Fruit fly (Drosophila melanogaster) whole organism, embryonic: ENCODE measurements around the gene MED15.

Experiments used
- Atf-2 ChIP-seq: fragments of 200-800 bp; sonication (Bioruptor generic); optimal IDR thresholded peaks from 2 replicates; lab custom pipeline; 2016; ENCODE audit warnings: missing biosample characterization, missing genetic modification characterization
- CG10147 ChIP-seq: fragments of 200-800 bp; sonication (Bioruptor generic); optimal IDR thresholded peaks from 2 replicates; lab custom pipeline; 2019; ENCODE audit warnings: missing biosample characterization, mild to moderate bottlenecking, missing genetic modification characterization, moderate library complexity
- CG10366 ChIP-seq: fragments of 200-800 bp; sonication (Bioruptor generic); IDR thresholded peaks from 2 replicates; pipeline ENCODE4 v1.3.6; 2022; ENCODE audit warnings: missing biosample characterization, missing genetic modification characterization
- CG12236 ChIP-seq: fragments of 200-800 bp; sonication (Bioruptor generic); optimal IDR thresholded peaks from 2 replicates; lab custom pipeline; 2016; ENCODE audit warnings: missing biosample characterization, missing genetic modification characterization
- CG1233 ChIP-seq: fragments of 200-800 bp; sonication (Bioruptor generic); optimal IDR thresholded peaks from 4 replicates; lab custom pipeline; 2018; ENCODE audit warnings: missing biosample characterization, mild to moderate bottlenecking, missing genetic modification characterization
- CG12659 ChIP-seq: fragments of 200-800 bp; sonication (Bioruptor generic); optimal IDR thresholded peaks from 3 replicates; lab custom pipeline; 2017; ENCODE audit warnings: mild to moderate bottlenecking, missing biosample characterization, missing genetic modification reagents, missing genetic modification characterization
- CG14441 ChIP-seq: fragments of 200-800 bp; sonication (Bioruptor generic); IDR thresholded peaks from 2 replicates; pipeline ENCODE4 v1.3.6; 2022; ENCODE audit warnings: missing biosample characterization, missing genetic modification characterization
- CG14965 ChIP-seq: fragments of 200-800 bp; sonication (Bioruptor generic); optimal IDR thresholded peaks from 2 replicates; lab custom pipeline; 2016; ENCODE audit warnings: missing biosample characterization, missing genetic modification characterization, borderline replicate concordance
- CG17568 ChIP-seq: fragments of 200-800 bp; sonication (Bioruptor generic); optimal IDR thresholded peaks from 2 replicates; lab custom pipeline; 2018; ENCODE audit warnings: missing biosample characterization, mild to moderate bottlenecking, missing genetic modification characterization, moderate library complexity
- CG2889 ChIP-seq: fragments of 200-800 bp; sonication (Bioruptor generic); IDR thresholded peaks from 3 replicates; pipeline ENCODE4 v1.3.6; 2022; ENCODE audit warnings: missing biosample characterization, missing genetic modification characterization
- CG30431 ChIP-seq: fragments of 200-800 bp; sonication (Bioruptor generic); optimal IDR thresholded peaks from 2 replicates; lab custom pipeline; 2017; ENCODE audit warnings: missing biosample characterization, missing genetic modification characterization
- CG3995 ChIP-seq: fragments of 200-800 bp; sonication (Bioruptor generic); optimal IDR thresholded peaks from 3 replicates; lab custom pipeline; 2016; ENCODE audit warnings: missing biosample characterization, missing genetic modification characterization
- CG43689 ChIP-seq: fragments of 200-800 bp; sonication (Bioruptor generic); IDR thresholded peaks from 2 replicates; pipeline ENCODE4 v1.3.6; 2022; ENCODE audit warnings: missing biosample characterization, missing genetic modification characterization
- CG4424 ChIP-seq: fragments of 200-800 bp; sonication (Bioruptor generic); optimal IDR thresholded peaks from 3 replicates; lab custom pipeline; 2016; ENCODE audit warnings: missing biosample characterization, missing genetic modification characterization
- CG6254 ChIP-seq: fragments of 200-800 bp; sonication (Bioruptor generic); optimal IDR thresholded peaks from 3 replicates; lab custom pipeline; 2017; ENCODE audit warnings: mild to moderate bottlenecking, missing biosample characterization, missing genetic modification reagents, missing genetic modification characterization
- CG6654 ChIP-seq: fragments of 200-800 bp; sonication (Bioruptor generic); optimal IDR thresholded peaks from 2 replicates; lab custom pipeline; 2017; ENCODE audit warnings: missing biosample characterization, mild to moderate bottlenecking, missing genetic modification characterization
- CG6683 ChIP-seq: fragments of 200-800 bp; sonication (Bioruptor generic); optimal IDR thresholded peaks from 2 replicates; lab custom pipeline; 2017; ENCODE audit warnings: missing biosample characterization, mild to moderate bottlenecking, missing genetic modification characterization, missing genetic modification reagents
- CG6689 ChIP-seq: fragments of 200-800 bp; sonication (Bioruptor generic); IDR thresholded peaks from 2 replicates; pipeline ENCODE4 v1.3.6; 2022; ENCODE audit warnings: missing biosample characterization, missing genetic modification characterization
- CG6791 ChIP-seq: fragments of 200-800 bp; sonication (Bioruptor generic); IDR thresholded peaks from 3 replicates; pipeline ENCODE4 v1.3.6; 2022; ENCODE audit warnings: missing biosample characterization, missing genetic modification characterization; ENCODE audit not compliant: partially characterized antibody
- Dip2 ChIP-seq: fragments of 200-800 bp; sonication (Bioruptor generic); IDR thresholded peaks from 2 replicates; pipeline ENCODE4 v1.3.6; 2022; ENCODE audit warnings: missing biosample characterization, missing genetic modification characterization
- HHEX ChIP-seq: fragments of 200-800 bp; sonication (Bioruptor generic); optimal IDR thresholded peaks from 3 replicates; lab custom pipeline; 2017; ENCODE audit warnings: missing biosample characterization, mild to moderate bottlenecking, missing genetic modification characterization, missing genetic modification reagents
- HLHmδ ChIP-seq: fragments of 200-800 bp; sonication (Bioruptor generic); optimal IDR thresholded peaks from 2 replicates; lab custom pipeline; 2018; ENCODE audit warnings: missing biosample characterization, mild to moderate bottlenecking, missing genetic modification characterization, moderate library complexity
- Myb ChIP-seq: fragments of 200-800 bp; sonication (Bioruptor generic); optimal IDR thresholded peaks from 2 replicates; lab custom pipeline; 2016; ENCODE audit warnings: missing biosample characterization, missing genetic modification characterization
- NFAT ChIP-seq: fragments of 200-800 bp; sonication (Bioruptor generic); IDR thresholded peaks from 2 replicates; pipeline ENCODE4 v1.3.6; 2022; ENCODE audit warnings: missing biosample characterization, missing genetic modification characterization
- Optix ChIP-seq: fragments of 200-800 bp; sonication (Bioruptor generic); IDR thresholded peaks from 3 replicates; pipeline ENCODE4 v1.3.6; 2022; ENCODE audit warnings: missing biosample characterization, missing genetic modification characterization
- Sin3A ChIP-seq: fragments of >200 bp; optimal IDR thresholded peaks from 2 replicates; lab custom pipeline; 2018
- ap ChIP-seq: fragments of 200-800 bp; sonication (Bioruptor generic); IDR thresholded peaks from 2 replicates; pipeline ENCODE4 v1.3.6; 2022; ENCODE audit warnings: missing biosample characterization, missing genetic modification characterization
- ash1 ChIP-seq: fragments of 200-800 bp; sonication (Bioruptor generic); optimal IDR thresholded peaks from 2 replicates; lab custom pipeline; 2018; ENCODE audit warnings: missing biosample characterization, mild to moderate bottlenecking, missing genetic modification characterization
- bab2 ChIP-seq: fragments of 200-800 bp; sonication (Bioruptor generic); optimal IDR thresholded peaks from 2 replicates; lab custom pipeline; 2016; ENCODE audit warnings: missing biosample characterization, missing genetic modification characterization
- chinmo ChIP-seq: fragments of 200-800 bp; sonication (Bioruptor generic); IDR thresholded peaks from 4 replicates; pipeline ENCODE4 v1.3.6; 2022; ENCODE audit warnings: missing biosample characterization, missing genetic modification characterization; ENCODE audit not compliant: partially characterized antibody
- crp ChIP-seq, 2 experiments: fragments of 200-800 bp; sonication (Bioruptor generic); optimal IDR thresholded peaks; 2 replicates in 1 of 2; 3 replicates in 1 of 2; lab custom pipeline; 2017; ENCODE audit warnings: missing biosample characterization in 2 of 2, missing genetic modification characterization in 2 of 2, mild to moderate bottlenecking in 1 of 2, moderate library complexity in 1 of 2
- dati ChIP-seq: fragments of 200-800 bp; sonication (Bioruptor generic); IDR thresholded peaks from 2 replicates; pipeline ENCODE4 v1.3.6; 2022; ENCODE audit warnings: missing biosample characterization, missing genetic modification characterization
- disco-r ChIP-seq: fragments of 200-800 bp; sonication (Bioruptor generic); optimal IDR thresholded peaks from 2 replicates; lab custom pipeline; 2016; ENCODE audit warnings: missing biosample characterization, missing genetic modification characterization
- emc ChIP-seq: fragments of 200-800 bp; sonication (Bioruptor generic); optimal IDR thresholded peaks from 2 replicates; lab custom pipeline; 2016; ENCODE audit warnings: missing biosample characterization, missing genetic modification characterization
- exex ChIP-seq: fragments of 200-800 bp; sonication (Bioruptor generic); optimal IDR thresholded peaks from 4 replicates; lab custom pipeline; 2018; ENCODE audit warnings: missing biosample characterization, mild to moderate bottlenecking, missing genetic modification characterization, moderate library complexity
- gcm2 ChIP-seq: fragments of 200-800 bp; sonication (Bioruptor generic); optimal IDR thresholded peaks from 2 replicates; lab custom pipeline; 2016; ENCODE audit warnings: missing biosample characterization, missing genetic modification characterization
- gro ChIP-seq: fragments of 200-800 bp; sonication (Bioruptor generic); optimal IDR thresholded peaks from 2 replicates; lab custom pipeline; 2016; ENCODE audit warnings: missing biosample characterization, missing genetic modification characterization
- gt ChIP-seq: fragments of 200-800 bp; sonication (Bioruptor generic); IDR thresholded peaks from 2 replicates; pipeline ENCODE4 v1.3.6; 2022; ENCODE audit warnings: missing biosample characterization, missing genetic modification characterization
- kay ChIP-seq: fragments of 200-800 bp; sonication (Bioruptor generic); optimal IDR thresholded peaks from 2 replicates; lab custom pipeline; 2016; ENCODE audit warnings: missing biosample characterization, missing genetic modification characterization
- mirr ChIP-seq: fragments of 200-800 bp; sonication (Bioruptor generic); optimal IDR thresholded peaks from 3 replicates; lab custom pipeline; 2018; ENCODE audit warnings: missing biosample characterization, mild to moderate bottlenecking, missing genetic modification characterization
- oc ChIP-seq: fragments of 200-800 bp; sonication (Bioruptor generic); optimal IDR thresholded peaks from 2 replicates; lab custom pipeline; 2018; ENCODE audit warnings: missing biosample characterization, mild to moderate bottlenecking, missing genetic modification characterization, moderate library complexity
- pfk ChIP-seq: fragments of 200-800 bp; sonication (Bioruptor generic); optimal IDR thresholded peaks from 2 replicates; lab custom pipeline; 2018; ENCODE audit warnings: missing biosample characterization, mild to moderate bottlenecking, missing genetic modification characterization, moderate library complexity
- pho ChIP-seq: fragments of 200-800 bp; sonication (Bioruptor generic); optimal IDR thresholded peaks from 2 replicates; lab custom pipeline; 2016; ENCODE audit warnings: missing biosample characterization, missing genetic modification characterization
- prd ChIP-seq, 3 experiments: fragments of >200 bp in 2 of 3; fragments of 200-800 bp in 1 of 3; sonication (Bioruptor generic) in 1 of 3; optimal IDR thresholded peaks in 2 of 3; IDR thresholded peaks in 1 of 3; 2 replicates in 2 of 3; 3 replicates in 1 of 3; pipeline versions ENCODE4 v1.3.6 to Lab custom; 2017 to 2022; ENCODE audit warnings: missing biosample characterization in 1 of 3, missing genetic modification characterization in 1 of 3
- pros ChIP-seq: fragments of 200-800 bp; sonication (Bioruptor generic); optimal IDR thresholded peaks from 3 replicates; lab custom pipeline; 2019; ENCODE audit warnings: missing biosample characterization, mild to moderate bottlenecking, missing genetic modification characterization, moderate library complexity
- salm ChIP-seq: fragments of 200-800 bp; sonication (Bioruptor generic); optimal IDR thresholded peaks from 2 replicates; lab custom pipeline; 2018; ENCODE audit warnings: missing biosample characterization, mild to moderate bottlenecking, missing genetic modification characterization
- sisA ChIP-seq: fragments of 200-800 bp; sonication (Bioruptor generic); IDR thresholded peaks from 2 replicates; pipeline ENCODE4 v1.3.6; 2022; ENCODE audit warnings: missing biosample characterization, missing genetic modification characterization
- toy ChIP-seq: fragments of 200-800 bp; sonication (Bioruptor generic); IDR thresholded peaks from 2 replicates; pipeline ENCODE4 v1.3.6; 2022; ENCODE audit warnings: missing biosample characterization, missing genetic modification characterization
- tx ChIP-seq: fragments of 200-800 bp; sonication (Bioruptor generic); optimal IDR thresholded peaks from 2 replicates; lab custom pipeline; 2016; ENCODE audit warnings: missing biosample characterization, missing genetic modification characterization

Gene MED15

dm6 chr2L:523165-523835 lies 50.5 kb downstream of the MED15 start (continued):
- peak; percentile 16 to 81 for TF ChIP-seq crp (GFP tag; optimal IDR thresholded peaks at IDR 0.05; lab: Kevin White, UChicago)
- no peak for TF ChIP-seq gt (GFP tag; lab: Robert Waterston, UW)
- no peak for TF ChIP-seq CG17568 (GFP tag; lab: Kevin White, UChicago)
- TF ChIP-seq Dip2 (GFP tag; lab: Robert Waterston, UW) = no peak
- TF ChIP-seq toy (GFP tag; lab: Robert Waterston, UW) = no peak
- peak; percentile 29 for TF ChIP-seq CG4424 (GFP tag; lab: Kevin White, UChicago)
- TF ChIP-seq salm (tag; lab: Kevin White, UChicago) = no peak
- TF ChIP-seq pfk (GFP tag; lab: Kevin White, UChicago) = peak; percentile 25
- no peak for TF ChIP-seq emc (GFP tag; lab: Kevin White, UChicago)
- TF ChIP-seq NFAT (GFP tag; lab: Robert Waterston, UW) = no peak
- peak; percentile 90 for TF ChIP-seq oc (tag; lab: Kevin White, UChicago)
- TF ChIP-seq CG6654 (GFP tag; lab: Kevin White, UChicago) = no peak
- no peak for TF ChIP-seq CG2889 (GFP tag; lab: Robert Waterston, UW)
- TF ChIP-seq CG6689 (GFP tag; lab: Robert Waterston, UW) = no peak
- TF ChIP-seq dati = no peak
- no peak for TF ChIP-seq CG3995 (GFP tag; lab: Kevin White, UChicago)
- no peak for TF ChIP-seq Myb
- TF ChIP-seq prd (optimal IDR thresholded peaks at IDR 0.05; lab: Kevin White, UChicago) = no peak
- TF ChIP-seq prd (GFP tag; IDR thresholded peaks at IDR 0.05; lab: Robert Waterston, UW) = 0 out of 3 replicates have a peak, but pooled peaks have one; percentile 25
- peak; percentile 26 for TF ChIP-seq Atf-2 (GFP tag; lab: Kevin White, UChicago)
- TF ChIP-seq CG6254 = peak; percentile 25
- peak; percentile 0 for TF ChIP-seq bab2
- peak; percentile 72 for TF ChIP-seq mirr (GFP tag; lab: Kevin White, UChicago)
- TF ChIP-seq CG30431 (GFP tag; lab: Kevin White, UChicago) = no peak
- TF ChIP-seq CG6683 (GFP tag; lab: Kevin White, UChicago) = no peak
- peak; percentile 15 for TF ChIP-seq CG12659 (GFP tag; lab: Kevin White, UChicago)
- TF ChIP-seq disco-r (GFP tag; lab: Kevin White, UChicago) = no peak
- peak; percentile 92; the same call in 2 of the 4 replicates for TF ChIP-seq chinmo
- TF ChIP-seq gcm2 (GFP tag; lab: Kevin White, UChicago) = no peak
- TF ChIP-seq HLHmδ (GFP tag; lab: Kevin White, UChicago) = peak; percentile 61
- no peak for TF ChIP-seq CG43689 (GFP tag; lab: Robert Waterston, UW)
- TF ChIP-seq CG6791 (GFP tag; lab: Robert Waterston, UW) = 0 out of 3 replicates have a peak, but pooled peaks have one; percentile 64
- TF ChIP-seq ap (GFP tag; lab: Robert Waterston, UW) = no peak
- peak; percentile 21 for TF ChIP-seq CG1233
- TF ChIP-seq sisA (GFP tag; lab: Robert Waterston, UW) = no peak
- TF ChIP-seq Sin3A (lab: Kevin White, UChicago) = no peak
- TF ChIP-seq gro (GFP tag; lab: Kevin White, UChicago) = peak; percentile 78
- peak; percentile 37 for TF ChIP-seq HHEX (GFP tag; lab: Kevin White, UChicago)
- no peak for TF ChIP-seq CG14441 (GFP tag; lab: Robert Waterston, UW)
- TF ChIP-seq CG12236 (GFP tag; lab: Kevin White, UChicago) = peak; percentile 13
- TF ChIP-seq CG10366 (GFP tag; lab: Robert Waterston, UW) = 0 out of 2 replicates have a peak, but pooled peaks have one; percentile 19
- TF ChIP-seq tx (GFP tag; lab: Kevin White, UChicago) = no peak
- peak; percentile 93 for TF ChIP-seq pros
- TF ChIP-seq ash1 (GFP tag; lab: Kevin White, UChicago) = peak; percentile 35
- peak; percentile 81 for TF ChIP-seq kay (GFP tag; lab: Kevin White, UChicago)
- no peak for TF ChIP-seq CG14965 (GFP tag; lab: Kevin White, UChicago)
- peak; percentile 36 for TF ChIP-seq CG10147
- TF ChIP-seq pho (GFP tag; lab: Kevin White, UChicago) = no peak
- 0 out of 3 replicates have a peak, but pooled peaks have one; percentile 36 for TF ChIP-seq Optix (GFP tag; lab: Robert Waterston, UW)
- TF ChIP-seq exex = peak; percentile 77
